Worm (Caenorhabditis elegans) whole organism, young adult: ENCODE results near the gene crb-3.

ENCODE experiments used
- B0261.1 ChIP-seq: sonication (generic microtip); optimal IDR thresholded peaks from 2 replicates; lab custom pipeline; 2016; ENCODE audit warnings: mild to moderate bottlenecking, missing genetic modification characterization, moderate library complexity, missing compliant biosample characterization
- F39B2.1 ChIP-seq: fragments of 200-800 bp; sonication (Bioruptor generic); IDR thresholded peaks from 2 replicates; pipeline ENCODE4 v1.3.6; 2022; ENCODE audit warnings: missing genetic modification reagents, missing genetic modification characterization, missing compliant biosample characterization
- K12H6.12 ChIP-seq: fragments of 200-800 bp; sonication (Bioruptor generic); optimal IDR thresholded peaks from 2 replicates; lab custom pipeline; 2018; ENCODE audit warnings: mild to moderate bottlenecking, missing genetic modification characterization, missing compliant biosample characterization
- Y53G8AR.9 ChIP-seq: fragments of 200-800 bp; sonication (Bioruptor generic); conservative IDR thresholded peaks from 2 replicates; pipeline ENCODE4 v1.3.6; 2022; ENCODE audit warnings: missing genetic modification reagents, missing genetic modification characterization, missing compliant biosample characterization
- Y56A3A.18 ChIP-seq: fragments of 200-800 bp; sonication (Bioruptor generic); IDR thresholded peaks from 2 replicates; pipeline ENCODE4 v1.3.6; 2022; ENCODE audit warnings: missing genetic modification reagents, missing genetic modification characterization, missing compliant biosample characterization
- ZK185.1 ChIP-seq: sonication (generic microtip); optimal IDR thresholded peaks from 2 replicates; lab custom pipeline; 2016; ENCODE audit warnings: mild to moderate bottlenecking, missing genetic modification characterization, missing compliant biosample characterization; ENCODE audit not compliant: poor library complexity, severe bottlenecking
- aptf-3 ChIP-seq: fragments of 200-800 bp; sonication (Bioruptor generic); IDR thresholded peaks from 2 replicates; pipeline ENCODE4 v1.3.6; 2022; ENCODE audit warnings: missing genetic modification characterization, missing compliant biosample characterization
- cebp-2 ChIP-seq: fragments of 200-800 bp; sonication (Bioruptor generic); IDR thresholded peaks from 2 replicates; pipeline ENCODE4 v1.3.6; 2022; ENCODE audit warnings: missing genetic modification characterization, missing compliant biosample characterization
- ceh-58 ChIP-seq: fragments of 200-800 bp; sonication (Bioruptor generic); IDR thresholded peaks from 2 replicates; pipeline ENCODE4 v1.3.6; 2022; ENCODE audit warnings: missing genetic modification characterization, missing compliant biosample characterization
- dpl-1 ChIP-seq: fragments of 150-350 bp; optimal IDR thresholded peaks from 2 replicates; lab custom pipeline; 2014; ENCODE audit warnings: missing biosample characterization, missing genetic modification reagents, missing genetic modification characterization
- egl-18 ChIP-seq: fragments of 200-800 bp; sonication (Bioruptor generic); IDR thresholded peaks from 2 replicates; pipeline ENCODE4 v1.3.6; 2022; ENCODE audit warnings: missing genetic modification reagents, missing genetic modification characterization, missing compliant biosample characterization
- egl-44 ChIP-seq: fragments of 200-800 bp; sonication (Bioruptor generic); IDR thresholded peaks from 2 replicates; pipeline ENCODE4 v1.3.6; 2022; ENCODE audit warnings: missing genetic modification reagents, missing genetic modification characterization, missing compliant biosample characterization
- him-1 ChIP-seq: sonication (generic microtip); optimal IDR thresholded peaks from 2 replicates; lab custom pipeline; 2016; ENCODE audit warnings: missing genotype, missing genetic modification reagents, missing genetic modification characterization, missing compliant biosample characterization
- hlh-26 ChIP-seq: fragments of 200-800 bp; sonication (Bioruptor generic); conservative IDR thresholded peaks from 2 replicates; pipeline ENCODE4 v1.3.6; 2022; ENCODE audit warnings: missing genetic modification reagents, missing genetic modification characterization, missing compliant biosample characterization
- hsf-1 ChIP-seq: fragments of 200-800 bp; sonication (Bioruptor generic); IDR thresholded peaks from 2 replicates; pipeline ENCODE4 v1.3.6; 2022; ENCODE audit warnings: missing genetic modification reagents, missing genetic modification characterization, missing compliant biosample characterization
- let-607 ChIP-seq, 2 experiments: fragments of 200-800 bp in 1 of 2; sonication (Bioruptor generic) in 1 of 2; sonication (generic microtip) in 1 of 2; optimal IDR thresholded peaks; 2 replicates each; lab custom pipeline; 2016 to 2018; ENCODE audit warnings: mild to moderate bottlenecking in 2 of 2, missing compliant biosample characterization in 2 of 2, missing genetic modification characterization in 2 of 2, moderate library complexity in 2 of 2, missing genotype in 1 of 2
- lin-26 ChIP-seq: fragments of 200-800 bp; sonication (Bioruptor generic); IDR thresholded peaks from 2 replicates; pipeline ENCODE4 v1.3.6; 2022; ENCODE audit warnings: missing genetic modification reagents, missing genetic modification characterization, missing compliant biosample characterization
- lin-40 ChIP-seq: sonication (generic microtip); optimal IDR thresholded peaks from 2 replicates; lab custom pipeline; 2016; ENCODE audit warnings: missing genetic modification characterization, mild to moderate bottlenecking, missing compliant biosample characterization, missing genotype, missing genetic modification reagents
- madf-3 ChIP-seq: fragments of 200-800 bp; sonication (Bioruptor generic); IDR thresholded peaks from 2 replicates; pipeline ENCODE4 v1.3.6; 2022; ENCODE audit warnings: missing genetic modification reagents, missing genetic modification characterization, missing compliant biosample characterization
- madf-6 ChIP-seq: fragments of 200-800 bp; sonication (Bioruptor generic); IDR thresholded peaks from 2 replicates; pipeline ENCODE4 v1.3.6; 2022; ENCODE audit warnings: missing genetic modification reagents, missing genetic modification characterization, missing compliant biosample characterization
- madf-8 ChIP-seq: fragments of 200-800 bp; sonication (Bioruptor generic); conservative IDR thresholded peaks from 2 replicates; pipeline ENCODE4 v1.3.6; 2022; ENCODE audit warnings: missing genetic modification reagents, missing genetic modification characterization, missing compliant biosample characterization
- nfya-2 ChIP-seq: fragments of 200-800 bp; sonication (Bioruptor generic); IDR thresholded peaks from 2 replicates; pipeline ENCODE4 v1.3.6; 2022; ENCODE audit warnings: missing genetic modification reagents, missing genetic modification characterization, missing compliant biosample characterization
- nhr-179 ChIP-seq: sonication (generic microtip); optimal IDR thresholded peaks from 2 replicates; lab custom pipeline; 2016; ENCODE audit warnings: mild to moderate bottlenecking, missing genetic modification characterization, missing compliant biosample characterization
- nhr-80 ChIP-seq: sonication (generic microtip); optimal IDR thresholded peaks from 2 replicates; lab custom pipeline; 2016; ENCODE audit warnings: missing genetic modification characterization, missing compliant biosample characterization
- nhr-90 ChIP-seq: sonication (generic microtip); optimal IDR thresholded peaks from 2 replicates; lab custom pipeline; 2016; ENCODE audit warnings: missing genotype, mild to moderate bottlenecking, missing genetic modification characterization, missing compliant biosample characterization
- rpc-1 ChIP-seq, 2 experiments: fragments of 150-350 bp in 1 of 2; sonication (generic microtip) in 1 of 2; optimal IDR thresholded peaks; 2 replicates each; lab custom pipeline; 2014 to 2018; ENCODE audit warnings: missing biosample characterization in 1 of 2, missing genetic modification characterization in 1 of 2, missing genetic modification reagents in 1 of 2, missing genotype in 1 of 2
- sea-2 ChIP-seq: fragments of 200-800 bp; sonication (Bioruptor generic); IDR thresholded peaks from 2 replicates; pipeline ENCODE4 v1.3.6; 2022; ENCODE audit warnings: missing genetic modification characterization, missing compliant biosample characterization
- snpc-1.3 ChIP-seq: sonication (generic microtip); optimal IDR thresholded peaks from 2 replicates; lab custom pipeline; 2017; ENCODE audit warnings: missing genetic modification characterization, mild to moderate bottlenecking, missing compliant biosample characterization, antibody characterized with exemption, moderate library complexity, missing genotype, missing genetic modification reagents; ENCODE audit not compliant: insufficient read depth
- snpc-4 ChIP-seq, 5 experiments: fragments of 150-350 bp in 1 of 5; sonication (generic microtip) in 4 of 5; optimal IDR thresholded peaks; 2 replicates each; lab custom pipeline; 2014 to 2018; ENCODE audit warnings: missing genetic modification characterization in 5 of 5, missing biosample characterization in 3 of 5, antibody characterized with exemption in 2 of 5, mild to moderate bottlenecking in 2 of 5, missing compliant biosample characterization in 2 of 5, missing genotype in 2 of 5, moderate library complexity in 2 of 5, missing genetic modification reagents in 1 of 5
- somi-1 ChIP-seq: fragments of 200-800 bp; sonication (Bioruptor generic); optimal IDR thresholded peaks from 2 replicates; lab custom pipeline; 2018; ENCODE audit warnings: mild to moderate bottlenecking, missing genetic modification characterization, missing compliant biosample characterization
- unc-130 ChIP-seq: sonication (generic microtip); optimal IDR thresholded peaks from 2 replicates; lab custom pipeline; 2016; ENCODE audit warnings: missing genetic modification reagents, missing genetic modification characterization, missing compliant biosample characterization
- zfh-2 ChIP-seq: fragments of 200-800 bp; sonication (Bioruptor generic); conservative IDR thresholded peaks from 2 replicates; pipeline ENCODE4 v1.3.6; 2022; ENCODE audit warnings: missing genetic modification reagents, missing genetic modification characterization, missing compliant biosample characterization
- zim-3 ChIP-seq: sonication (generic microtip); optimal IDR thresholded peaks from 2 replicates; lab custom pipeline; 2017; ENCODE audit warnings: mild to moderate bottlenecking, missing genetic modification characterization, moderate library complexity, missing compliant biosample characterization
- ztf-22 ChIP-seq: fragments of 200-800 bp; sonication (Bioruptor generic); optimal IDR thresholded peaks from 2 replicates; lab custom pipeline; 2018; ENCODE audit warnings: mild to moderate bottlenecking, missing genetic modification characterization, moderate library complexity, missing compliant biosample characterization

The crb-3 gene

ce11 chrX:9204986-9205385 lies 1.4 kb downstream of the crb-3 start:
- TF ChIP-seq ceh-58 (GFP tag; lab: Robert Waterston, UW) (no peak), him-1 (no peak), unc-130 (GFP tag; lab: Kevin White, UChicago) (no peak)

- no peak for TF ChIP-seq aptf-3
- no peak for TF ChIP-seq B0261.1 (tag; lab: Kevin White, UChicago)
- no peak for TF ChIP-seq sea-2 (GFP tag; lab: Robert Waterston, UW)
These were observed 3.2 kb downstream of the crb-3 start for ce11 chrX:9206731-9207130.

ce11 chrX:9208492-9208891 lies 4.9 kb downstream of the crb-3 start:
- no peak for TF ChIP-seq somi-1
- TF ChIP-seq madf-8 (GFP tag; lab: Robert Waterston, UW): no peak
- no peak for TF ChIP-seq madf-6 (GFP tag; lab: Robert Waterston, UW)
- no peak for TF ChIP-seq Y53G8AR.9 (GFP tag; lab: Robert Waterston, UW)
- TF ChIP-seq nhr-80: peak; percentile 30
- TF ChIP-seq zim-3 (tag; lab: Kevin White, UChicago): no peak
- TF ChIP-seq, all 124 proteins: peak for 1

ce11 chrX:9208933-9209332 lies 5.4 kb downstream of the crb-3 start:
- no peak for TF ChIP-seq madf-8 (GFP tag; lab: Robert Waterston, UW)
- TF ChIP-seq nhr-90 (tag; lab: Kevin White, UChicago): no peak
- no peak for TF ChIP-seq nhr-179 (tag; lab: Kevin White, UChicago)
- TF ChIP-seq hlh-26 (GFP tag; lab: Robert Waterston, UW): no peak
- no peak for TF ChIP-seq dpl-1 (GFP tag; lab: Kevin White, UChicago)
- TF ChIP-seq rpc-1 (optimal IDR thresholded peaks at IDR 0.05; lab: Kevin White, UChicago): no peak
- no peak for TF ChIP-seq rpc-1 (tag; optimal IDR thresholded peaks at IDR 0.05; lab: Kevin White, UChicago)
- no peak for TF ChIP-seq F39B2.1 (GFP tag; lab: Robert Waterston, UW)
- no peak for TF ChIP-seq snpc-1.3 (tag; lab: Kevin White, UChicago)

- no peak for TF ChIP-seq lin-26
- TF ChIP-seq nhr-80: peak; percentile 73
These were observed 6.5 kb downstream of the crb-3 start for ce11 chrX:9210086-9210485.

- TF ChIP-seq nhr-80: peak; percentile 82
- TF ChIP-seq let-607 (tag; optimal IDR thresholded peaks at IDR 0.05; lab: Kevin White, UChicago): peak; percentile 15 to 27
- TF ChIP-seq ztf-22 (GFP tag; lab: Kevin White, UChicago): no peak
- TF ChIP-seq lin-40 (tag; lab: Kevin White, UChicago): no peak
- TF ChIP-seq nfya-2 (GFP tag; lab: Robert Waterston, UW): no peak
- no peak for TF ChIP-seq hsf-1 (GFP tag; lab: Robert Waterston, UW)
- TF ChIP-seq snpc-4 (GFP tag; optimal IDR thresholded peaks at IDR 0.05; lab: Kevin White, UChicago): no peak
- no peak for TF ChIP-seq snpc-4 (tag; optimal IDR thresholded peaks at IDR 0.05; lab: Kevin White, UChicago)
- TF ChIP-seq cebp-2: no peak
- no peak for TF ChIP-seq Y56A3A.18 (GFP tag; lab: Robert Waterston, UW)
- TF ChIP-seq egl-44 (GFP tag; lab: Robert Waterston, UW): no peak
- TF ChIP-seq ZK185.1 (tag; lab: Kevin White, UChicago): no peak
- no peak for TF ChIP-seq K12H6.12 (tag; lab: Kevin White, UChicago)
- TF ChIP-seq madf-3 (GFP tag; lab: Robert Waterston, UW): no peak
- no peak for TF ChIP-seq zfh-2 (GFP tag; lab: Robert Waterston, UW)
- TF ChIP-seq egl-18 (GFP tag; lab: Robert Waterston, UW): no peak
These were observed 9.1 kb downstream of the crb-3 start for ce11 chrX:9212675-9213074.
